Worm (Caenorhabditis elegans) whole organism, late embryonic: ENCODE data around the gene C06E4.5.
"Not testable (repeated sequence)": the region's sequence is repeated elsewhere in the genome, so short reads cannot be mapped to it uniquely, and the experiment has no call there.

Source experiments
- C08G9.2 ChIP-seq: sonication (generic microtip); optimal IDR thresholded peaks from 2 replicates; lab custom pipeline; 2016; ENCODE audit warnings: mild to moderate bottlenecking, missing genetic modification characterization, moderate library complexity, missing compliant biosample characterization
- K02D7.2 ChIP-seq: sonication (generic microtip); optimal IDR thresholded peaks from 2 replicates; lab custom pipeline; 2017; ENCODE audit warnings: mild to moderate bottlenecking, missing genetic modification characterization, missing compliant biosample characterization
- ama-1 ChIP-seq: fragments of 150-350 bp; optimal IDR thresholded peaks from 2 replicates; lab custom pipeline; 2014
- ceh-14 ChIP-seq: sonication (generic microtip); optimal IDR thresholded peaks from 2 replicates; lab custom pipeline; 2016; ENCODE audit warnings: missing genotype, missing genetic modification characterization, missing compliant biosample characterization
- ceh-2 ChIP-seq: sonication (generic microtip); optimal IDR thresholded peaks from 2 replicates; lab custom pipeline; 2016; ENCODE audit warnings: missing genotype, missing genetic modification characterization, missing compliant biosample characterization
- ceh-22 ChIP-seq: sonication (generic microtip); optimal IDR thresholded peaks from 2 replicates; lab custom pipeline; 2017; ENCODE audit warnings: missing biosample characterization, missing genetic modification characterization
- ceh-34 ChIP-seq: sonication (generic microtip); optimal IDR thresholded peaks from 2 replicates; lab custom pipeline; 2016; ENCODE audit warnings: mild to moderate bottlenecking, missing genetic modification characterization, missing compliant biosample characterization
- ceh-45 ChIP-seq: fragments of 200-800 bp; sonication (Bioruptor generic); IDR thresholded peaks from 2 replicates; pipeline ENCODE4 v1.3.6; 2022; ENCODE audit warnings: missing genetic modification reagents, missing genetic modification characterization, missing compliant biosample characterization
- ceh-9 ChIP-seq: sonication (generic microtip); optimal IDR thresholded peaks from 2 replicates; lab custom pipeline; 2016; ENCODE audit warnings: mild to moderate bottlenecking, missing genetic modification characterization, inconsistent platforms, missing compliant biosample characterization
- dmd-4 ChIP-seq: sonication (generic microtip); optimal IDR thresholded peaks from 2 replicates; lab custom pipeline; 2016; ENCODE audit warnings: borderline replicate concordance, missing genetic modification characterization, missing compliant biosample characterization
- dve-1 ChIP-seq: sonication (generic microtip); optimal IDR thresholded peaks from 2 replicates; lab custom pipeline; 2017; ENCODE audit warnings: antibody characterized with exemption, mild to moderate bottlenecking, missing genetic modification characterization, missing compliant biosample characterization
- elt-2 ChIP-seq: sonication (generic microtip); optimal IDR thresholded peaks from 2 replicates; lab custom pipeline; 2016; ENCODE audit warnings: missing genetic modification reagents, missing genetic modification characterization, missing compliant biosample characterization
- ets-4 ChIP-seq: sonication (generic microtip); optimal IDR thresholded peaks from 2 replicates; lab custom pipeline; 2016; ENCODE audit warnings: missing genetic modification characterization, missing compliant biosample characterization
- eyg-1 ChIP-seq: sonication (generic microtip); optimal IDR thresholded peaks from 2 replicates; lab custom pipeline; 2016; ENCODE audit warnings: missing genotype, missing genetic modification characterization, missing compliant biosample characterization
- fax-1 ChIP-seq: sonication (generic microtip); optimal IDR thresholded peaks from 2 replicates; lab custom pipeline; 2016; ENCODE audit warnings: missing genotype, missing genetic modification characterization, missing compliant biosample characterization
- fkh-6 ChIP-seq: sonication (generic microtip); optimal IDR thresholded peaks from 2 replicates; lab custom pipeline; 2016; ENCODE audit warnings: missing genetic modification characterization, missing compliant biosample characterization
- gmeb-2 ChIP-seq: sonication (generic microtip); optimal IDR thresholded peaks from 2 replicates; lab custom pipeline; 2016; ENCODE audit warnings: missing genetic modification characterization, inconsistent platforms, missing compliant biosample characterization
- hlh-30 ChIP-seq: sonication (generic microtip); optimal IDR thresholded peaks from 2 replicates; lab custom pipeline; 2017; ENCODE audit warnings: antibody characterized with exemption, missing genetic modification characterization, missing compliant biosample characterization; ENCODE audit not compliant: insufficient read depth
- hlh-6 ChIP-seq: sonication (generic microtip); optimal IDR thresholded peaks from 2 replicates; lab custom pipeline; 2016; ENCODE audit warnings: missing genotype, missing genetic modification characterization, missing compliant biosample characterization
- hlh-8 ChIP-seq: sonication (generic microtip); optimal IDR thresholded peaks from 2 replicates; lab custom pipeline; 2016; ENCODE audit warnings: missing genotype, missing genetic modification characterization, missing compliant biosample characterization
- lim-6 ChIP-seq: sonication (generic microtip); optimal IDR thresholded peaks from 2 replicates; lab custom pipeline; 2016; ENCODE audit warnings: missing genetic modification characterization, missing compliant biosample characterization
- madf-2 ChIP-seq: sonication (generic microtip); optimal IDR thresholded peaks from 2 replicates; lab custom pipeline; 2017; ENCODE audit warnings: missing genetic modification characterization, missing compliant biosample characterization
- mec-3 ChIP-seq: sonication (generic microtip); optimal IDR thresholded peaks from 2 replicates; lab custom pipeline; 2016; ENCODE audit warnings: borderline replicate concordance, missing genetic modification characterization, missing compliant biosample characterization
- nfya-1 ChIP-seq: sonication (generic microtip); optimal IDR thresholded peaks from 2 replicates; lab custom pipeline; 2017; ENCODE audit warnings: missing genetic modification characterization, mild to moderate bottlenecking, missing compliant biosample characterization, antibody characterized with exemption, moderate library complexity
- nhr-232 ChIP-seq: sonication (generic microtip); optimal IDR thresholded peaks from 2 replicates; lab custom pipeline; 2016; ENCODE audit warnings: missing genetic modification characterization, missing compliant biosample characterization
- odd-2 ChIP-seq: sonication (generic microtip); optimal IDR thresholded peaks from 2 replicates; lab custom pipeline; 2017; ENCODE audit warnings: antibody characterized with exemption, mild to moderate bottlenecking, missing genetic modification characterization, missing compliant biosample characterization
- pat-9 ChIP-seq: fragments of 200-800 bp; sonication (Bioruptor generic); optimal IDR thresholded peaks from 2 replicates; lab custom pipeline; 2018; ENCODE audit warnings: mild to moderate bottlenecking, missing genetic modification characterization, moderate library complexity, missing compliant biosample characterization
- pha-2 ChIP-seq: sonication (generic microtip); optimal IDR thresholded peaks from 2 replicates; lab custom pipeline; 2017; ENCODE audit warnings: mild to moderate bottlenecking, missing genetic modification characterization, missing compliant biosample characterization
- pros-1 ChIP-seq: fragments of 150-350 bp; optimal IDR thresholded peaks from 2 replicates; lab custom pipeline; 2014; ENCODE audit warnings: missing biosample characterization, missing genetic modification reagents, missing genetic modification characterization
- ref-2 ChIP-seq: sonication (generic microtip); optimal IDR thresholded peaks from 2 replicates; lab custom pipeline; 2016; ENCODE audit warnings: missing genetic modification characterization, missing compliant biosample characterization
- rnt-1 ChIP-seq: sonication (generic microtip); optimal IDR thresholded peaks from 2 replicates; lab custom pipeline; 2016; ENCODE audit warnings: missing genetic modification characterization, missing compliant biosample characterization
- sox-2 ChIP-seq: fragments of 200-800 bp; sonication (Bioruptor generic); IDR thresholded peaks from 2 replicates; pipeline ENCODE4 v1.3.6; 2022; ENCODE audit warnings: missing genetic modification reagents, missing genetic modification characterization, missing compliant biosample characterization
- sox-4 ChIP-seq: sonication (generic microtip); optimal IDR thresholded peaks from 2 replicates; lab custom pipeline; 2017; ENCODE audit warnings: mild to moderate bottlenecking, missing genetic modification characterization, inconsistent platforms, missing compliant biosample characterization
- syd-9 ChIP-seq: sonication (generic microtip); optimal IDR thresholded peaks from 2 replicates; lab custom pipeline; 2016; ENCODE audit warnings: mild to moderate bottlenecking, missing genetic modification characterization, moderate library complexity, missing compliant biosample characterization
- ttx-3 ChIP-seq: sonication (generic microtip); optimal IDR thresholded peaks from 2 replicates; lab custom pipeline; 2016; ENCODE audit warnings: missing genetic modification reagents, missing genetic modification characterization, missing compliant biosample characterization
- unc-3 ChIP-seq, 2 experiments: fragments of 200-800 bp in 1 of 2; sonication (Bioruptor generic) in 1 of 2; sonication (generic microtip) in 1 of 2; conservative IDR thresholded peaks in 1 of 2; optimal IDR thresholded peaks in 1 of 2; 2 replicates each; pipeline versions ENCODE4 v1.3.6 to Lab custom; 2016 to 2022; ENCODE audit warnings: missing compliant biosample characterization in 2 of 2, missing genetic modification characterization in 2 of 2, missing genetic modification reagents in 1 of 2
- unc-86 ChIP-seq: sonication (generic microtip); optimal IDR thresholded peaks from 2 replicates; lab custom pipeline; 2016; ENCODE audit warnings: missing genetic modification characterization, missing compliant biosample characterization
- zip-5 ChIP-seq: sonication (generic microtip); optimal IDR thresholded peaks from 2 replicates; lab custom pipeline; 2016; ENCODE audit warnings: missing genetic modification characterization, missing compliant biosample characterization
- ztf-16 ChIP-seq: sonication (generic microtip); optimal IDR thresholded peaks from 2 replicates; lab custom pipeline; 2017; ENCODE audit warnings: missing genetic modification characterization, missing compliant biosample characterization

Gene C06E4.5

DNA sequence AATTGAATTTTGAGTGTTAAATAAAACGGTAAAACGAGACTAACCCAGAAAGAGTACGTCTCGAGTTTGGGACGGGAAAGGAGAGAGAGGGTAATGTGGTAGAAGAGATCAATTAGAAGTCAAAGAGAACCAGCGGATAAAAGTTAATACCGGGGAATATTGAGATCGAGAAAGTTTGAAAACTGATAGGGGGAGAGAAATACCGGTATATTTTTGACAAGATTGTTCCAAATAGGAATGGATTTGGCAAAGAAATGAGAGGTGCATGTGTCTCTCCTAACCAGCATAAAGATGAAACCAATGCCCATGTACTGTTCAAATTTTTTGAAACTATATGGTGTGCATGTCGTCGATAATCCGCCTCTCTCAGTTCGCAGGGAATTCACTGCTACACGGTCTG, at the start of gene C06E4.5:
Gene C06E4.5 (plus strand): TSS at position 301 of the 400 bp plus-strand sequence.
- TF ChIP-seq ceh-14; ceh-45; unc-86 (tag; lab: Kevin White, UChicago): not testable (repeated sequence)

DNA sequence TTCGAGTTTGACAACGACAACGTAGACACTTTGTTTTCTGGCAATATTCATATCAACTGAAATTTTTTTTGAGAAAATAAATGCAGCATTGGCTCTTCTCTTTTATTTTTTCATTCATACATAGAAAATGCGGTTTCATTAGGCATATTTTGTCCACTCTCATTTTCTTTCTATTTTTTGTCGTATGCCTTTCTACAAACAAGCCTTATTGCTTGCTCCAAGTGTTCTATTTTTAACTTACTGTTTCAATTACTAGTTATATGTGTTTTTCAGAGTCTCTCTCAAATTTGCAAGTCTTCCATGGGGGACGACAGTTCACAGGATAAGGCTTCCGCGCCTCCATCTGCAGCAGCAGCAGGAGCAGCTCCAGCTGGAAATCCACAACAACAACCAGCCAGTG, 48.8 kb upstream of the C06E4.5 start, which contains the start of gene kcc-1:
Gene kcc-1 (plus strand): TSS at position 301 of the 400 bp plus-strand sequence.
- no peak for TF ChIP-seq gmeb-2 (tag; lab: Kevin White, UChicago)
- TF ChIP-seq C08G9.2 = no peak
- no peak for TF ChIP-seq zip-5 (tag; lab: Kevin White, UChicago)
- TF ChIP-seq fax-1 = no peak
- no peak for TF ChIP-seq ama-1 (lab: Kevin White, UChicago)
- TF ChIP-seq syd-9 (tag; lab: Kevin White, UChicago) = no peak
- no peak for TF ChIP-seq ttx-3 (tag; lab: Kevin White, UChicago)
- no peak for TF ChIP-seq ceh-34
- TF ChIP-seq unc-3 (GFP tag; conservative IDR thresholded peaks at IDR 0.05; lab: Robert Waterston, UW) = no peak
- TF ChIP-seq unc-3 (tag; optimal IDR thresholded peaks at IDR 0.05; lab: Kevin White, UChicago) = no peak
- no peak for TF ChIP-seq elt-2 (tag; lab: Kevin White, UChicago)
- TF ChIP-seq hlh-8 = no peak
- TF ChIP-seq ceh-22 (tag; lab: Kevin White, UChicago) = no peak
- no peak for TF ChIP-seq fkh-6 (tag; lab: Kevin White, UChicago)
- no peak for TF ChIP-seq unc-86 (tag; lab: Kevin White, UChicago)
- TF ChIP-seq sox-2 (GFP tag; lab: Robert Waterston, UW) = no peak
- no peak for TF ChIP-seq odd-2 (tag; lab: Kevin White, UChicago)
- TF ChIP-seq hlh-6 (tag; lab: Kevin White, UChicago) = no peak
- TF ChIP-seq pros-1 (tag; lab: Kevin White, UChicago) = no peak
- no peak for TF ChIP-seq ztf-16
- no peak for TF ChIP-seq nhr-232

DNA sequence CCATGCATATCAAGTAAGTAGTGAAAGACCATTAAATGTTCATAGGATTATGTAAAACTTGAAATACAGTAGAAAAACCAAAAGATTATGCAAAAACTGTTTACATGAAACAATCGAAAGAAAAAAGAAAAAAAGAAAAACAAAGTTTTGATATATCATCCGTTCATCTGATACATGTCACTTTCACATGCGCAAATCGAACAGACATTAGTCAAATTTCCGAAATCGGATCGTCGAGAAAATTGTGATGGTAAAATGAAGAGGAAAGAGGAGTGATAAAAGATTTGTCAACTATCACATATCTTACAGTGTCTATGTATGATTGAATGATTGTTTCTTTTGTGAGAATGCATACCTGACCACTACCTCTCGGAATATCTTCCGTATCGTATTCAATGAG, 45.8 kb upstream of the C06E4.5 start:
- no peak for TF ChIP-seq ztf-16
- no peak for TF ChIP-seq dmd-4 (tag; lab: Kevin White, UChicago)
- TF ChIP-seq K02D7.2 (tag; lab: Kevin White, UChicago) = no peak
- TF ChIP-seq mec-3 (tag; lab: Kevin White, UChicago) = no peak

DNA sequence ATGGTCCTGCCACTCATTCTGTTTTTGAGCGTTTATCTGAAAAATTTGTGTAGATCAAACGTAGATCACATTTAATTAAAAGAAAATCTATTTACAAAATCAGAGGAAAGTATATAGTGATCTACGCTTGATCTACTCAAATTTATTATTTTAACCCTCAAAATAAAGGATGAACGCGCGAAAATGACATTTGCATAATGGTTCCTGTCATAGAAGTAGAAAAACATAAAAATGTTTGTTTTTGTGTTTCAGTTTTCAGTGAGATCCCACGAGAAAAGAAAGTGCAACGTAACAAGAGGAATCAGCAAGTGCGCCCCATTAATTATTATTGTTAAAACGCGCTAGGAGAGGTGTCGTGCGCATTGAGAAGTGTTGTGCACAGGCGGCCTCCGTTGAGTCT, 43.5 kb upstream of the C06E4.5 start:
- TF ChIP-seq nfya-1 (tag; lab: Kevin White, UChicago) = no peak
- no peak for TF ChIP-seq ama-1 (lab: Kevin White, UChicago)
- TF ChIP-seq hlh-30 (tag; lab: Kevin White, UChicago) = no peak

DNA sequence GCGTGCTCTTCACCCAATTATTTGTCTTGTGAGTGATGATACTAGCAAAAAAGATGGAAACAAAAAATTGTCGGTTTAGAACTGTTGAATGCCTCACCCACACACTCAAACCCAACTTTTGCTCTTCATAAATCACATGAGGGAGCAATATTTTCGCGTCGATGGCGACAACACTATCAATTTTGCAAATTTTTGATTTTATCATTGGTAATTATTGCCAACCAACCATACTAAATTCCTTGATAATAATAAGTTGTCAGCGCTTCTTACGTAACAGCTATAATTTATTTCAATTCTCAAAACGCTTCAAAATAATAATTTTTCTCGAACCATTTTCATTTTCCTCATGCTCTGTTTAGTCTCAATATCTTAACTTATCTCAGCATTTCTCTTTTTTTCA, 42.0 kb upstream of the C06E4.5 start:
- TF ChIP-seq ref-2 (tag; lab: Kevin White, UChicago) (no peak), ceh-34 (no peak), rnt-1 (tag; lab: Kevin White, UChicago) (no peak), ceh-22 (tag; lab: Kevin White, UChicago) (no peak), sox-4 (tag; lab: Kevin White, UChicago) (no peak), gmeb-2 (tag; lab: Kevin White, UChicago) (no peak)

DNA sequence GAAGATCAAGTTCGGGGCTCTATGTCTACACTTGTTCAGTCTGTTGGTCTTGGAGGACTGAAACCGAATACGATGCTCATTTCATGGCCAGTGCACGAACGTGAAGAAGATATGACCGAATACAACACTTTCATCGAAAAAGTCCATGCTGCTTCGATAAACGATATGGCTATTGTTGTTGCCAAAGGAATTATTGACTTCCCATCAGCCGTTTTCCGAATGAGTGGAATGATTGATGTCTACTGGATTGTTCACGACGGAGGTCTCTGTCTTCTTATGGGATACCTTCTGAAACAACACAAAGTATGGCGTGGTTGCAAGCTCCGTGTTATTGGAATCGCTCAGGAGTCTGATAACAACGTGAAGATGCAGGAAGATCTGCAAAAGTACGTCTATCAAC, 38.6 kb upstream of the C06E4.5 start:
- TF ChIP-seq ceh-2 (tag; lab: Kevin White, UChicago) = no peak
- no peak for TF ChIP-seq pha-2
- TF ChIP-seq unc-3 (GFP tag; conservative IDR thresholded peaks at IDR 0.05; lab: Robert Waterston, UW) = no peak
- TF ChIP-seq unc-3 (tag; optimal IDR thresholded peaks at IDR 0.05; lab: Kevin White, UChicago) = no peak
- TF ChIP-seq sox-4 (tag; lab: Kevin White, UChicago) = no peak
- TF ChIP-seq ets-4 (tag; lab: Kevin White, UChicago) = no peak
- TF ChIP-seq pat-9 (tag; lab: Kevin White, UChicago) = no peak
- no peak for TF ChIP-seq eyg-1
- TF ChIP-seq hlh-6 (tag; lab: Kevin White, UChicago) = no peak
- TF ChIP-seq dve-1 = no peak
- no peak for TF ChIP-seq unc-86 (tag; lab: Kevin White, UChicago)
- no peak for TF ChIP-seq elt-2 (tag; lab: Kevin White, UChicago)
- no peak for TF ChIP-seq lim-6
- TF ChIP-seq ceh-45 = no peak
- no peak for TF ChIP-seq gmeb-2 (tag; lab: Kevin White, UChicago)
- TF ChIP-seq fax-1 = no peak
- no peak for TF ChIP-seq ceh-9
- no peak for TF ChIP-seq ama-1 (lab: Kevin White, UChicago)
- no peak for TF ChIP-seq sox-2 (GFP tag; lab: Robert Waterston, UW)
- TF ChIP-seq ttx-3 (tag; lab: Kevin White, UChicago) = no peak
- TF ChIP-seq madf-2 (tag; lab: Kevin White, UChicago) = no peak
- TF ChIP-seq, all 69 proteins: peak for 0
